Worm (Caenorhabditis elegans) whole organism, early embryonic: ENCODE data around the gene H37A05.2.

Source experiments
- ceh-13 ChIP-seq: fragments of 200-800 bp; sonication (Bioruptor generic); optimal IDR thresholded peaks from 2 replicates; lab custom pipeline; 2018; ENCODE audit warnings: mild to moderate bottlenecking, missing genetic modification characterization, missing compliant biosample characterization
- hmbx-1 ChIP-seq: sonication (generic microtip); optimal IDR thresholded peaks from 2 replicates; lab custom pipeline; 2016; ENCODE audit warnings: mild to moderate bottlenecking, missing genetic modification characterization, missing compliant biosample characterization
- pes-1 ChIP-seq: fragments of 200-800 bp; sonication (Bioruptor generic); IDR thresholded peaks from 2 replicates; pipeline ENCODE4 v1.3.6; 2022; ENCODE audit warnings: missing genetic modification reagents, missing genetic modification characterization, missing compliant biosample characterization
- tbx-11 ChIP-seq: fragments of 200-800 bp; sonication (Bioruptor generic); IDR thresholded peaks from 2 replicates; pipeline ENCODE4 v1.3.6; 2022; ENCODE audit warnings: missing genetic modification characterization, missing compliant biosample characterization

- TF ChIP-seq tbx-11 (GFP tag; lab: Robert Waterston, UW) (no peak), hmbx-1 (tag; lab: Kevin White, UChicago) (no peak), ceh-13 (GFP tag; lab: Kevin White, UChicago) (no peak), pes-1 (GFP tag; lab: Robert Waterston, UW) (no peak)
Observed at ce11 chrV:13584484-13584883, 49.6 kb downstream of the H37A05.2 start, which contains the start of gene F53F4.1.
